Worm (Caenorhabditis elegans) whole organism, young adult: ENCODE measurements around the gene Y75B8A.19.

Source experiments
- B0035.1 ChIP-seq: sonication (generic microtip); optimal IDR thresholded peaks from 2 replicates; lab custom pipeline; 2016; ENCODE audit warnings: missing genetic modification characterization, mild to moderate bottlenecking, missing compliant biosample characterization, missing genotype, missing genetic modification reagents
- F39B2.1 ChIP-seq: fragments of 200-800 bp; sonication (Bioruptor generic); IDR thresholded peaks from 2 replicates; pipeline ENCODE4 v1.3.6; 2022; ENCODE audit warnings: missing genetic modification reagents, missing genetic modification characterization, missing compliant biosample characterization
- Y56A3A.18 ChIP-seq: fragments of 200-800 bp; sonication (Bioruptor generic); IDR thresholded peaks from 2 replicates; pipeline ENCODE4 v1.3.6; 2022; ENCODE audit warnings: missing genetic modification reagents, missing genetic modification characterization, missing compliant biosample characterization
- ztf-26 ChIP-seq: sonication (generic microtip); optimal IDR thresholded peaks from 2 replicates; lab custom pipeline; 2017; ENCODE audit warnings: missing genetic modification characterization, missing compliant biosample characterization

DNA sequence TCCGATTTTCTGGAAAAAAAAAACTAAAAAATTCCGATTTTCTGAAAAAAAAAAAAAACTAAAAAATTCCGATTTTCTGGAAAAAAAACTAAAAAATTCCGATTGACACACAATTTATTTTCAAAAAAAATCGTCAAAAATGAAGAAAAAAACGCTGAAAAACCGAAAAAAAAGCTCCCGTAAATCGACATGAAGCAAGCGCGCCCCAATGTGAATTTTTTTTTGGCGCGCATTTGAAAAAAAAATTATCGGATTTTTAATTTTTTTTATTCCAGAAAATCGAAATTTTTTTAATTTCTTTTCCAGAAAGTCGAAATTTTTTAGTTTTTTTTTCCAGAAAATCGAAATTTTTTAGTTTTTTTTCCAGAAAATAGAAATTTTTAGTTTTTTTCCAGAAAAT lies 52.3 kb downstream of the Y75B8A.19 start:
- no peak for TF ChIP-seq ztf-26
- TF ChIP-seq F39B2.1, result no peak
- TF ChIP-seq Y56A3A.18, result no peak
- no peak for TF ChIP-seq B0035.1 (tag; lab: Kevin White, UChicago)
